Worm (Caenorhabditis elegans) whole organism, L4/young adult: Measurements from ENCODE around the gene T10F2.5.

Source experiments
- dao-5 ChIP-seq: sonication (generic microtip); optimal IDR thresholded peaks from 2 replicates; lab custom pipeline; 2016; ENCODE audit warnings: missing genotype, missing genetic modification characterization, moderate library complexity, missing compliant biosample characterization
- him-1 ChIP-seq: sonication (generic microtip); optimal IDR thresholded peaks from 2 replicates; lab custom pipeline; 2016; ENCODE audit warnings: missing genotype, missing genetic modification reagents, missing genetic modification characterization, missing compliant biosample characterization

- TF ChIP-seq him-1 (no peak), dao-5 (tag; lab: Kevin White, UChicago) (no peak)
These were observed 1.4 kb upstream of the T10F2.5 start for ce11 chrIII:5160803-5161202.
